Fruit fly (Drosophila melanogaster) whole organism, embryonic: Measurements from ENCODE around the gene CG8675.

Source experiments
- ATbp ChIP-seq: fragments of 200-800 bp; sonication (Bioruptor generic); optimal IDR thresholded peaks from 2 replicates; lab custom pipeline; 2017; ENCODE audit warnings: missing biosample characterization, mild to moderate bottlenecking, missing genetic modification characterization, missing genetic modification reagents
- Awh ChIP-seq: fragments of 200-800 bp; sonication (Bioruptor generic); IDR thresholded peaks from 2 replicates; pipeline ENCODE4, ENCODE4 v1.3.6; 2022; ENCODE audit warnings: missing biosample characterization, missing genetic modification characterization
- Bdp1 ChIP-seq: fragments of 200-800 bp; sonication (Bioruptor generic); optimal IDR thresholded peaks from 3 replicates; lab custom pipeline; 2016; ENCODE audit warnings: missing biosample characterization, missing genetic modification characterization
- CG10267 ChIP-seq: fragments of 200-800 bp; sonication (Bioruptor generic); optimal IDR thresholded peaks from 2 replicates; lab custom pipeline; 2018; ENCODE audit warnings: missing biosample characterization, mild to moderate bottlenecking, missing genetic modification characterization, moderate library complexity
- CG10431 ChIP-seq: fragments of 200-800 bp; sonication (Bioruptor generic); optimal IDR thresholded peaks from 3 replicates; lab custom pipeline; 2018; ENCODE audit warnings: missing biosample characterization, mild to moderate bottlenecking, missing genetic modification characterization
- CG10543 ChIP-seq: fragments of 200-800 bp; sonication (Bioruptor generic); optimal IDR thresholded peaks from 3 replicates; lab custom pipeline; 2017; ENCODE audit warnings: missing biosample characterization, mild to moderate bottlenecking, missing genetic modification characterization, moderate library complexity
- CG10959 ChIP-seq: fragments of 200-800 bp; sonication (Bioruptor generic); IDR thresholded peaks from 2 replicates; pipeline ENCODE4 v1.3.6; 2022; ENCODE audit warnings: missing biosample characterization, missing genetic modification characterization
- CG11398 ChIP-seq: fragments of 200-800 bp; sonication (Bioruptor generic); optimal IDR thresholded peaks from 2 replicates; lab custom pipeline; 2016; ENCODE audit warnings: missing biosample characterization, missing genetic modification characterization
- CG13424 ChIP-seq: fragments of 200-800 bp; sonication (Bioruptor generic); optimal IDR thresholded peaks from 2 replicates; lab custom pipeline; 2019; ENCODE audit warnings: missing biosample characterization, mild to moderate bottlenecking, missing genetic modification characterization, moderate library complexity
- CG15011 ChIP-seq: fragments of 200-800 bp; sonication (Bioruptor generic); optimal IDR thresholded peaks from 3 replicates; lab custom pipeline; 2018; ENCODE audit warnings: missing biosample characterization, mild to moderate bottlenecking, missing genetic modification characterization
- CG15479 ChIP-seq: fragments of 200-800 bp; sonication (Bioruptor generic); optimal IDR thresholded peaks from 3 replicates; lab custom pipeline; 2019; ENCODE audit warnings: missing biosample characterization, mild to moderate bottlenecking, missing genetic modification characterization, moderate library complexity
- CG17802 ChIP-seq: fragments of 200-800 bp; sonication (Bioruptor generic); optimal IDR thresholded peaks from 2 replicates; lab custom pipeline; 2018; ENCODE audit warnings: missing biosample characterization, mild to moderate bottlenecking, missing genetic modification characterization, moderate library complexity
- CG18262 ChIP-seq: fragments of 200-800 bp; optimal IDR thresholded peaks from 3 replicates; lab custom pipeline; 2019; ENCODE audit warnings: missing biosample characterization, mild to moderate bottlenecking, missing genetic modification characterization, moderate library complexity
- CG18619 ChIP-seq: fragments of 200-800 bp; sonication (Bioruptor generic); optimal IDR thresholded peaks from 3 replicates; lab custom pipeline; 2017; ENCODE audit warnings: missing biosample characterization, mild to moderate bottlenecking, missing genetic modification characterization
- CG2199 ChIP-seq: fragments of 200-800 bp; sonication (Bioruptor generic); IDR thresholded peaks from 3 replicates; pipeline ENCODE4 v1.3.6; 2022; ENCODE audit warnings: missing biosample characterization, missing genetic modification characterization
- CG3065 ChIP-seq: fragments of 200-800 bp; sonication (Bioruptor generic); optimal IDR thresholded peaks from 2 replicates; lab custom pipeline; 2016; ENCODE audit warnings: missing biosample characterization, missing genetic modification characterization
- CG4617 ChIP-seq: fragments of 200-800 bp; sonication (Bioruptor generic); optimal IDR thresholded peaks from 3 replicates; lab custom pipeline; 2016; ENCODE audit warnings: missing biosample characterization, missing genetic modification characterization, borderline replicate concordance
- CG4730 ChIP-seq: fragments of 200-800 bp; sonication (Bioruptor generic); IDR thresholded peaks from 2 replicates; pipeline ENCODE4 v1.3.6; 2022; ENCODE audit warnings: missing biosample characterization, missing genetic modification characterization
- CG6272 ChIP-seq: fragments of 200-800 bp; sonication (Bioruptor generic); IDR thresholded peaks from 2 replicates; pipeline ENCODE4 v1.3.6; 2022; ENCODE audit warnings: missing biosample characterization, missing genetic modification characterization
- CG7556 ChIP-seq: fragments of 200-800 bp; sonication (Bioruptor generic); optimal IDR thresholded peaks from 2 replicates; lab custom pipeline; 2017; ENCODE audit warnings: missing biosample characterization, mild to moderate bottlenecking, missing genetic modification characterization
- CG7786 ChIP-seq: fragments of 200-800 bp; sonication (Bioruptor generic); optimal IDR thresholded peaks from 2 replicates; lab custom pipeline; 2016; ENCODE audit warnings: missing biosample characterization, missing genetic modification characterization
- CkIIα-i1 ChIP-seq: fragments of 200-800 bp; sonication (Bioruptor generic); IDR thresholded peaks from 2 replicates; pipeline ENCODE4 v1.3.6; 2022; ENCODE audit warnings: missing biosample characterization, missing genetic modification characterization
- CoRest ChIP-seq: fragments of 200-800 bp; sonication (Bioruptor generic); optimal IDR thresholded peaks from 3 replicates; lab custom pipeline; 2018; ENCODE audit warnings: missing biosample characterization, mild to moderate bottlenecking, missing genetic modification characterization, moderate library complexity
- Dbx ChIP-seq: fragments of 200-800 bp; sonication (Bioruptor generic); IDR thresholded peaks from 3 replicates; pipeline ENCODE4 v1.3.6; 2022; ENCODE audit warnings: missing biosample characterization, missing genetic modification characterization
- Ets65A ChIP-seq: fragments of 200-800 bp; sonication (Bioruptor generic); peaks from one replicate; lab custom pipeline; 2016; ENCODE audit warnings: missing biosample characterization, missing genetic modification characterization
- GATAe ChIP-seq: fragments of 200-800 bp; sonication (Bioruptor generic); conservative IDR thresholded peaks from 2 replicates; pipeline ENCODE4 v1.3.6; 2022; ENCODE audit warnings: missing biosample characterization, missing genetic modification characterization
- Lhr ChIP-seq: fragments of 200-800 bp; sonication (Bioruptor generic); optimal IDR thresholded peaks from 3 replicates; lab custom pipeline; 2017; ENCODE audit warnings: mild to moderate bottlenecking, missing biosample characterization, missing genetic modification reagents, missing genetic modification characterization
- Scr ChIP-seq: fragments of 200-800 bp; sonication (Bioruptor generic); IDR thresholded peaks from 2 replicates; pipeline ENCODE4 v1.3.6; 2022; ENCODE audit warnings: missing biosample characterization, missing genetic modification characterization; ENCODE audit not compliant: partially characterized antibody
- Spps ChIP-seq: fragments of 200-800 bp; sonication (Bioruptor generic); optimal IDR thresholded peaks from 2 replicates; lab custom pipeline; 2018; ENCODE audit warnings: missing biosample characterization, mild to moderate bottlenecking, missing genetic modification characterization
- Sry-δ ChIP-seq: fragments of 200-800 bp; sonication (Bioruptor generic); optimal IDR thresholded peaks from 2 replicates; lab custom pipeline; 2016; ENCODE audit warnings: missing biosample characterization, missing genetic modification characterization
- Tbp ChIP-seq: fragments of >200 bp; optimal IDR thresholded peaks from 2 replicates; lab custom pipeline; 2018; ENCODE audit warnings: missing biosample characterization, missing genetic modification characterization
- Vsx1 ChIP-seq: fragments of 200-800 bp; sonication (Bioruptor generic); optimal IDR thresholded peaks from 2 replicates; lab custom pipeline; 2017; ENCODE audit warnings: missing biosample characterization, mild to moderate bottlenecking, missing genetic modification characterization, missing genetic modification reagents
- br ChIP-seq: fragments of >200 bp; optimal IDR thresholded peaks from 2 replicates; lab custom pipeline; 2017
- dm ChIP-seq: fragments of 200-800 bp; sonication (Bioruptor generic); optimal IDR thresholded peaks from 3 replicates; lab custom pipeline; 2016; ENCODE audit warnings: missing biosample characterization, missing genetic modification characterization
- dpn ChIP-seq, 2 experiments: fragments of 200-800 bp; sonication (Bioruptor generic); optimal IDR thresholded peaks; 3 replicates each; lab custom pipeline; 2016; ENCODE audit warnings: missing biosample characterization in 2 of 2, missing genetic modification characterization in 2 of 2
- dysf ChIP-seq: fragments of 200-800 bp; sonication (Bioruptor generic); IDR thresholded peaks from 3 replicates; pipeline ENCODE4 v1.3.6; 2022; ENCODE audit warnings: missing biosample characterization, missing genetic modification characterization
- fd64A ChIP-seq: fragments of 200-800 bp; sonication (Bioruptor generic); optimal IDR thresholded peaks from 3 replicates; lab custom pipeline; 2018; ENCODE audit warnings: missing biosample characterization, mild to moderate bottlenecking, missing genetic modification characterization
- gce ChIP-seq: fragments of 200-800 bp; sonication (Bioruptor generic); IDR thresholded peaks from 3 replicates; pipeline ENCODE4 v1.3.6; 2022; ENCODE audit warnings: missing biosample characterization, missing genetic modification characterization
- gro ChIP-seq: fragments of 200-800 bp; sonication (Bioruptor generic); optimal IDR thresholded peaks from 2 replicates; lab custom pipeline; 2016; ENCODE audit warnings: missing biosample characterization, missing genetic modification characterization
- gsb-n ChIP-seq: fragments of 200-800 bp; sonication (Bioruptor generic); optimal IDR thresholded peaks from 3 replicates; lab custom pipeline; 2018; ENCODE audit warnings: missing biosample characterization, mild to moderate bottlenecking, missing genetic modification characterization
- gt ChIP-seq: fragments of 200-800 bp; sonication (Bioruptor generic); IDR thresholded peaks from 2 replicates; pipeline ENCODE4 v1.3.6; 2022; ENCODE audit warnings: missing biosample characterization, missing genetic modification characterization
- kah ChIP-seq: fragments of 200-800 bp; sonication (Bioruptor generic); optimal IDR thresholded peaks from 2 replicates; lab custom pipeline; 2018; ENCODE audit warnings: missing biosample characterization, mild to moderate bottlenecking, missing genetic modification characterization
- klu ChIP-seq: fragments of 200-800 bp; sonication (Bioruptor generic); IDR thresholded peaks from 2 replicates; pipeline ENCODE4 v1.3.6; 2022; ENCODE audit warnings: missing biosample characterization, missing genetic modification characterization
- mld ChIP-seq: fragments of 200-800 bp; sonication (Bioruptor generic); IDR thresholded peaks from 3 replicates; pipeline ENCODE4 v1.3.6; 2022; ENCODE audit warnings: missing biosample characterization, missing genetic modification characterization; ENCODE audit not compliant: partially characterized antibody
- org-1 ChIP-seq: fragments of 200-800 bp; sonication (Bioruptor generic); optimal IDR thresholded peaks from 2 replicates; lab custom pipeline; 2017; ENCODE audit warnings: missing biosample characterization, missing genetic modification characterization
- pfk ChIP-seq: fragments of 200-800 bp; sonication (Bioruptor generic); optimal IDR thresholded peaks from 2 replicates; lab custom pipeline; 2018; ENCODE audit warnings: missing biosample characterization, mild to moderate bottlenecking, missing genetic modification characterization, moderate library complexity
- pzg ChIP-seq: fragments of 200-800 bp; sonication (Bioruptor generic); optimal IDR thresholded peaks from 3 replicates; lab custom pipeline; 2018; ENCODE audit warnings: missing biosample characterization, mild to moderate bottlenecking, missing genetic modification characterization, moderate library complexity
- ranshi ChIP-seq: fragments of 200-800 bp; sonication (Bioruptor generic); IDR thresholded peaks from 2 replicates; pipeline ENCODE4 v1.3.6; 2022; ENCODE audit warnings: missing biosample characterization, missing genetic modification characterization
- run ChIP-seq: fragments of 200-800 bp; sonication (Bioruptor generic); optimal IDR thresholded peaks from 3 replicates; lab custom pipeline; 2018; ENCODE audit warnings: missing biosample characterization, mild to moderate bottlenecking, missing genetic modification characterization
- shn ChIP-seq: fragments of 200-800 bp; sonication (Bioruptor generic); optimal IDR thresholded peaks from 3 replicates; lab custom pipeline; 2016; ENCODE audit warnings: missing biosample characterization, missing genetic modification characterization
- sima ChIP-seq: fragments of 200-800 bp; sonication (Bioruptor generic); optimal IDR thresholded peaks from 2 replicates; lab custom pipeline; 2016; ENCODE audit warnings: missing biosample characterization, missing genetic modification characterization
- slbo ChIP-seq: fragments of 200-800 bp; sonication (Bioruptor generic); IDR thresholded peaks from 2 replicates; pipeline ENCODE4 v1.3.6; 2022; ENCODE audit warnings: missing biosample characterization, missing genetic modification characterization
- z ChIP-seq: fragments of 200-800 bp; sonication (Bioruptor generic); IDR thresholded peaks from 3 replicates; pipeline ENCODE4 v1.3.6; 2022; ENCODE audit warnings: missing biosample characterization, missing genetic modification characterization

CG8675 gene

dm6 chrX:17294979-17295378 is 45.7 kb upstream of the CG8675 start (continued):
- TF ChIP-seq pfk (no peak), Bdp1 (GFP tag; lab: Kevin White, UChicago) (no peak), CG4617 (no peak), GATAe (no peak), CG18262 (tag; lab: Kevin White, UChicago) (peak; percentile 20), klu (GFP tag; lab: Robert Waterston, UW) (no peak), org-1 (no peak), ATbp (no peak), CG15479 (GFP tag; lab: Kevin White, UChicago) (no peak), pzg (GFP tag; lab: Kevin White, UChicago) (no peak), CkIIα-i1 (GFP tag; lab: Robert Waterston, UW) (no peak), run (tag; lab: Kevin White, UChicago) (no peak), shn (no peak), gce (no peak), CG10959 (no peak), fd64A (GFP tag; lab: Kevin White, UChicago) (no peak), sima (no peak), CG7556 (GFP tag; lab: Kevin White, UChicago) (peak; percentile 24), CoRest (tag; lab: Kevin White, UChicago) (peak; percentile 12), CG4730 (GFP tag; lab: Robert Waterston, UW) (no peak), CG3065 (no peak), dpn (GFP tag; optimal IDR thresholded peaks at IDR 0.05; lab: Kevin White, UChicago) (no peak), Scr (GFP tag; lab: Robert Waterston, UW) (no peak), Ets65A (GFP tag; lab: Kevin White, UChicago) (no peak), Vsx1 (no peak), br (no peak), slbo (peak; percentile 48; the same call in 1 of the 2 replicates), CG2199 (GFP tag; lab: Robert Waterston, UW) (no peak), Lhr (GFP tag; lab: Kevin White, UChicago) (no peak), Spps (no peak), CG7786 (GFP tag; lab: Kevin White, UChicago) (no peak), CG10431 (GFP tag; lab: Kevin White, UChicago) (no peak), Tbp (no peak), CG17802 (no peak), gt (no peak), CG6272 (GFP tag; lab: Robert Waterston, UW) (0 out of 2 replicates have a peak, but pooled peaks have one; percentile 3), CG10543 (GFP tag; lab: Kevin White, UChicago) (no peak), Sry-δ (GFP tag; lab: Kevin White, UChicago) (no peak), gro (GFP tag; lab: Kevin White, UChicago) (no peak), Dbx (GFP tag; lab: Robert Waterston, UW) (no peak), CG11398 (GFP tag; lab: Kevin White, UChicago) (no peak), dysf (GFP tag; lab: Robert Waterston, UW) (no peak), gsb-n (tag; lab: Kevin White, UChicago) (no peak), CG15011 (GFP tag; lab: Kevin White, UChicago) (no peak), CG13424 (no peak), CG10267 (no peak), z (no peak), dm (GFP tag; lab: Kevin White, UChicago) (no peak), mld (GFP tag; lab: Robert Waterston, UW) (no peak), CG18619 (GFP tag; lab: Kevin White, UChicago) (no peak), ranshi (GFP tag; lab: Robert Waterston, UW) (no peak), kah (GFP tag; lab: Kevin White, UChicago) (no peak), Awh (GFP tag; lab: Robert Waterston, UW) (no peak)
